Worm (Caenorhabditis elegans) whole organism, young adult: ENCODE data around the gene T28A11.2.

ENCODE experiments used
- B0336.3 ChIP-seq: fragments of 200-800 bp; sonication (Bioruptor generic); IDR thresholded peaks from 2 replicates; pipeline ENCODE4 v1.3.6; 2022; ENCODE audit warnings: missing genetic modification characterization, missing compliant biosample characterization
- F10E7.11 ChIP-seq: sonication (generic microtip); optimal IDR thresholded peaks from 2 replicates; lab custom pipeline; 2017; ENCODE audit warnings: mild to moderate bottlenecking, missing genetic modification characterization, moderate library complexity, missing compliant biosample characterization
- F23B12.7 ChIP-seq: sonication (generic microtip); optimal IDR thresholded peaks from 2 replicates; lab custom pipeline; 2017; ENCODE audit warnings: missing genetic modification characterization, mild to moderate bottlenecking, missing compliant biosample characterization, antibody characterized with exemption, moderate library complexity; ENCODE audit not compliant: insufficient read depth
- F49E8.2 ChIP-seq: sonication (generic microtip); optimal IDR thresholded peaks from 3 replicates; lab custom pipeline; 2017; ENCODE audit warnings: missing genetic modification characterization, mild to moderate bottlenecking, missing compliant biosample characterization, antibody characterized with exemption, moderate library complexity; ENCODE audit not compliant: insufficient read depth
- F55B11.4 ChIP-seq: sonication (generic microtip); optimal IDR thresholded peaks from 2 replicates; lab custom pipeline; 2016; ENCODE audit warnings: missing compliant biosample characterization, missing genetic modification characterization, borderline replicate concordance; ENCODE audit not compliant: insufficient read depth
- F57A8.1 ChIP-seq: fragments of 200-800 bp; sonication (Bioruptor generic); optimal IDR thresholded peaks from 2 replicates; lab custom pipeline; 2018; ENCODE audit warnings: mild to moderate bottlenecking, missing genetic modification characterization, moderate library complexity, missing compliant biosample characterization
- K11D2.4 ChIP-seq: fragments of 200-800 bp; sonication (Bioruptor generic); IDR thresholded peaks from 2 replicates; pipeline ENCODE4 v1.3.6; 2022; ENCODE audit warnings: missing genetic modification reagents, missing genetic modification characterization, missing compliant biosample characterization
- T07F8.4 ChIP-seq: sonication (generic microtip); optimal IDR thresholded peaks from 2 replicates; lab custom pipeline; 2016; ENCODE audit warnings: mild to moderate bottlenecking, missing genetic modification characterization, moderate library complexity, missing compliant biosample characterization
- Y53G8AR.9 ChIP-seq: fragments of 200-800 bp; sonication (Bioruptor generic); conservative IDR thresholded peaks from 2 replicates; pipeline ENCODE4 v1.3.6; 2022; ENCODE audit warnings: missing genetic modification reagents, missing genetic modification characterization, missing compliant biosample characterization
- Y67H2A.10 ChIP-seq: fragments of 200-800 bp; sonication (Bioruptor generic); conservative IDR thresholded peaks from 2 replicates; pipeline ENCODE4 v1.3.6; 2022; ENCODE audit warnings: missing genetic modification reagents, missing genetic modification characterization, missing compliant biosample characterization
- Y79H2A.3 ChIP-seq: fragments of 200-800 bp; sonication (Bioruptor generic); conservative IDR thresholded peaks from 2 replicates; pipeline ENCODE4 v1.3.6; 2022; ENCODE audit warnings: missing genetic modification reagents, missing genetic modification characterization, missing compliant biosample characterization
- aptf-2 ChIP-seq: fragments of 200-800 bp; sonication (Bioruptor generic); conservative IDR thresholded peaks from 2 replicates; pipeline ENCODE4 v1.3.6; 2022; ENCODE audit warnings: missing genetic modification reagents, missing genetic modification characterization, missing compliant biosample characterization
- attf-3 ChIP-seq: fragments of 200-800 bp; sonication (Bioruptor generic); conservative IDR thresholded peaks from 2 replicates; pipeline ENCODE4 v1.3.6; 2022; ENCODE audit warnings: missing genetic modification reagents, missing genetic modification characterization, missing compliant biosample characterization
- attf-6 ChIP-seq: fragments of 200-800 bp; sonication (Bioruptor generic); IDR thresholded peaks from 2 replicates; pipeline ENCODE4 v1.3.6; 2022; ENCODE audit warnings: missing genetic modification reagents, missing genetic modification characterization, missing compliant biosample characterization
- bed-1 ChIP-seq: fragments of 200-800 bp; sonication (Bioruptor generic); IDR thresholded peaks from 2 replicates; pipeline ENCODE4 v1.3.6; 2022; ENCODE audit warnings: missing genetic modification reagents, missing genetic modification characterization, missing compliant biosample characterization
- ceh-100 ChIP-seq: fragments of 200-800 bp; sonication (Bioruptor generic); IDR thresholded peaks from 2 replicates; pipeline ENCODE4 v1.3.6; 2022; ENCODE audit warnings: missing genetic modification reagents, missing genetic modification characterization, missing compliant biosample characterization
- chd-7 ChIP-seq: sonication (generic microtip); optimal IDR thresholded peaks from 2 replicates; lab custom pipeline; 2016; ENCODE audit warnings: mild to moderate bottlenecking, missing genetic modification characterization, moderate library complexity, missing compliant biosample characterization
- dox-1 ChIP-seq: fragments of 200-800 bp; sonication (Bioruptor generic); IDR thresholded peaks from 2 replicates; pipeline ENCODE4 v1.3.6; 2022; ENCODE audit warnings: missing genetic modification reagents, missing genetic modification characterization, missing compliant biosample characterization
- egl-18 ChIP-seq: fragments of 200-800 bp; sonication (Bioruptor generic); IDR thresholded peaks from 2 replicates; pipeline ENCODE4 v1.3.6; 2022; ENCODE audit warnings: missing genetic modification reagents, missing genetic modification characterization, missing compliant biosample characterization
- hlh-12 ChIP-seq: sonication (generic microtip); optimal IDR thresholded peaks from 2 replicates; lab custom pipeline; 2016; ENCODE audit warnings: missing genetic modification characterization, missing compliant biosample characterization
- hmg-20 ChIP-seq: fragments of 200-800 bp; sonication (Bioruptor generic); IDR thresholded peaks from 2 replicates; pipeline ENCODE4 v1.3.6; 2022; ENCODE audit warnings: missing genetic modification reagents, missing genetic modification characterization, missing compliant biosample characterization
- lag-1 ChIP-seq: fragments of 200-800 bp; sonication (Bioruptor generic); IDR thresholded peaks from 2 replicates; pipeline ENCODE4 v1.3.6; 2022; ENCODE audit warnings: missing genetic modification reagents, missing genetic modification characterization, missing compliant biosample characterization
- let-526 ChIP-seq: fragments of 200-800 bp; sonication (Bioruptor generic); IDR thresholded peaks from 2 replicates; pipeline ENCODE4 v1.3.6; 2022; ENCODE audit warnings: missing genetic modification reagents, missing genetic modification characterization, missing compliant biosample characterization
- let-607 ChIP-seq, 2 experiments: fragments of 200-800 bp in 1 of 2; sonication (Bioruptor generic) in 1 of 2; sonication (generic microtip) in 1 of 2; optimal IDR thresholded peaks; 2 replicates each; lab custom pipeline; 2016 to 2018; ENCODE audit warnings: mild to moderate bottlenecking in 2 of 2, missing compliant biosample characterization in 2 of 2, missing genetic modification characterization in 2 of 2, moderate library complexity in 2 of 2, missing genotype in 1 of 2
- lsy-27 ChIP-seq: sonication (generic microtip); optimal IDR thresholded peaks from 2 replicates; lab custom pipeline; 2017; ENCODE audit warnings: missing genetic modification characterization, mild to moderate bottlenecking, missing compliant biosample characterization, antibody characterized with exemption, missing genotype, borderline replicate concordance; ENCODE audit not compliant: insufficient read depth
- madf-3 ChIP-seq: fragments of 200-800 bp; sonication (Bioruptor generic); IDR thresholded peaks from 2 replicates; pipeline ENCODE4 v1.3.6; 2022; ENCODE audit warnings: missing genetic modification reagents, missing genetic modification characterization, missing compliant biosample characterization
- madf-8 ChIP-seq: fragments of 200-800 bp; sonication (Bioruptor generic); conservative IDR thresholded peaks from 2 replicates; pipeline ENCODE4 v1.3.6; 2022; ENCODE audit warnings: missing genetic modification reagents, missing genetic modification characterization, missing compliant biosample characterization
- mcd-1 ChIP-seq: fragments of 200-800 bp; sonication (Bioruptor generic); IDR thresholded peaks from 2 replicates; pipeline ENCODE4 v1.3.6; 2022; ENCODE audit warnings: missing genetic modification reagents, missing genetic modification characterization, missing compliant biosample characterization
- mxl-1 ChIP-seq: sonication (generic microtip); optimal IDR thresholded peaks from 2 replicates; lab custom pipeline; 2016; ENCODE audit warnings: missing genetic modification characterization, missing compliant biosample characterization
- nfyb-1 ChIP-seq: fragments of 200-800 bp; sonication (Bioruptor generic); IDR thresholded peaks from 2 replicates; pipeline ENCODE4 v1.3.6; 2022; ENCODE audit warnings: missing genetic modification reagents, missing genetic modification characterization, missing compliant biosample characterization
- nhr-120 ChIP-seq: fragments of 200-800 bp; sonication (Bioruptor generic); IDR thresholded peaks from 2 replicates; pipeline ENCODE4 v1.3.6; 2022; ENCODE audit warnings: missing genetic modification characterization, missing compliant biosample characterization
- nhr-80 ChIP-seq: sonication (generic microtip); optimal IDR thresholded peaks from 2 replicates; lab custom pipeline; 2016; ENCODE audit warnings: missing genetic modification characterization, missing compliant biosample characterization
- rec-8 ChIP-seq, 2 experiments: sonication (generic microtip); optimal IDR thresholded peaks; 2 replicates each; lab custom pipeline; 2016; ENCODE audit warnings: mild to moderate bottlenecking in 2 of 2, missing genetic modification characterization in 2 of 2, missing genetic modification reagents in 2 of 2, missing genotype in 2 of 2, missing biosample characterization in 1 of 2, missing compliant biosample characterization in 1 of 2, moderate library complexity in 1 of 2
- repo-1 ChIP-seq: sonication (generic microtip); optimal IDR thresholded peaks from 2 replicates; lab custom pipeline; 2017; ENCODE audit warnings: mild to moderate bottlenecking, missing genetic modification characterization, missing compliant biosample characterization
- snpc-3.4 ChIP-seq: sonication (generic microtip); optimal IDR thresholded peaks from 2 replicates; lab custom pipeline; 2017; ENCODE audit warnings: missing genetic modification characterization, mild to moderate bottlenecking, missing compliant biosample characterization, antibody characterized with exemption, moderate library complexity, missing genotype, missing genetic modification reagents
- tlf-1 ChIP-seq: fragments of 200-800 bp; sonication (Bioruptor generic); optimal IDR thresholded peaks from 2 replicates; lab custom pipeline; 2018; ENCODE audit warnings: mild to moderate bottlenecking, missing genetic modification characterization, missing compliant biosample characterization
- ztf-18 ChIP-seq: sonication (generic microtip); optimal IDR thresholded peaks from 2 replicates; lab custom pipeline; 2016; ENCODE audit warnings: missing genotype, mild to moderate bottlenecking, missing genetic modification characterization, missing compliant biosample characterization
- ztf-22 ChIP-seq: fragments of 200-800 bp; sonication (Bioruptor generic); optimal IDR thresholded peaks from 2 replicates; lab custom pipeline; 2018; ENCODE audit warnings: mild to moderate bottlenecking, missing genetic modification characterization, moderate library complexity, missing compliant biosample characterization
- ztf-25 ChIP-seq: fragments of 200-800 bp; sonication (Bioruptor generic); IDR thresholded peaks from 2 replicates; pipeline ENCODE4 v1.3.6; 2022; ENCODE audit warnings: missing genetic modification reagents, missing genetic modification characterization, missing compliant biosample characterization
- ztf-28 ChIP-seq: fragments of 200-800 bp; sonication (Bioruptor generic); IDR thresholded peaks from 2 replicates; pipeline ENCODE4 v1.3.6; 2022; ENCODE audit warnings: missing genetic modification reagents, missing genetic modification characterization, missing compliant biosample characterization
- ztf-3 ChIP-seq: fragments of 200-800 bp; sonication (Bioruptor generic); optimal IDR thresholded peaks from 2 replicates; lab custom pipeline; 2018; ENCODE audit warnings: mild to moderate bottlenecking, missing genetic modification characterization, missing compliant biosample characterization

Gene T28A11.2

ce11 chrV:3299437-3299836 is 19.3 kb downstream of the T28A11.2 start:
- 0 out of 2 replicates have a peak, but pooled peaks have one; percentile 36 for TF ChIP-seq ztf-25 (GFP tag; lab: Robert Waterston, UW)
- 0 out of 2 replicates have a peak, but pooled peaks have one; percentile 22 for TF ChIP-seq let-526 (GFP tag; lab: Robert Waterston, UW)
- peak; percentile 66; the same call in 1 of the 2 replicates for TF ChIP-seq egl-18 (GFP tag; lab: Robert Waterston, UW)
- no peak for TF ChIP-seq ztf-28
- TF ChIP-seq Y53G8AR.9 (GFP tag; lab: Robert Waterston, UW): no peak
- TF ChIP-seq madf-3 (GFP tag; lab: Robert Waterston, UW): no peak

- TF ChIP-seq lag-1 (GFP tag; lab: Robert Waterston, UW): no peak
- TF ChIP-seq F23B12.7 (tag; lab: Kevin White, UChicago): no peak
- TF ChIP-seq F55B11.4 (tag; lab: Kevin White, UChicago): no peak
- TF ChIP-seq mcd-1: no peak
- no peak for TF ChIP-seq F57A8.1 (GFP tag; lab: Kevin White, UChicago)
- TF ChIP-seq ztf-18: no peak
- no peak for TF ChIP-seq attf-6
Observed at ce11 chrV:3301898-3302297, 21.7 kb downstream of the T28A11.2 start, which contains the start of gene srbc-1. Gene srbc-1 (minus strand): TSS chrV:3301998.

- TF ChIP-seq repo-1 (no peak), hmg-20 (GFP tag; lab: Robert Waterston, UW) (no peak), madf-8 (GFP tag; lab: Robert Waterston, UW) (no peak), B0336.3 (no peak), ztf-18 (no peak), Y79H2A.3 (no peak), Y67H2A.10 (GFP tag; lab: Robert Waterston, UW) (no peak), rec-8 (tag; optimal IDR thresholded peaks at IDR 0.05; lab: Kevin White, UChicago) (no peak), attf-6 (no peak), chd-7 (tag; lab: Kevin White, UChicago) (no peak), T07F8.4 (tag; lab: Kevin White, UChicago) (no peak), aptf-2 (GFP tag; lab: Robert Waterston, UW) (no peak), tlf-1 (no peak)
Observed at ce11 chrV:3308169-3308568, 28.0 kb downstream of the T28A11.2 start, which contains the start of gene srbc-3. Gene srbc-3 (plus strand): TSS chrV:3308469.

ce11 chrV:3312067-3312666 is 32.0 kb downstream of the T28A11.2 start, which contains the start of gene arrd-18:
Gene arrd-18 (minus strand): TSS chrV:3312117.
- TF ChIP-seq nfyb-1 (GFP tag; lab: Robert Waterston, UW) (peak; percentile 72; the same call in 1 of the 2 replicates), dox-1 (GFP tag; lab: Robert Waterston, UW) (peak; percentile 86), T07F8.4 (tag; lab: Kevin White, UChicago) (no peak), let-607 (tag; optimal IDR thresholded peaks at IDR 0.05; lab: Kevin White, UChicago) (no peak), ztf-3 (GFP tag; lab: Kevin White, UChicago) (no peak), lsy-27 (no peak), nhr-80 (tag; lab: Kevin White, UChicago) (peak; percentile 56), K11D2.4 (GFP tag; lab: Robert Waterston, UW) (no peak), snpc-3.4 (no peak), F55B11.4 (tag; lab: Kevin White, UChicago) (no peak), bed-1 (GFP tag; lab: Robert Waterston, UW) (no peak), F49E8.2 (tag; lab: Kevin White, UChicago) (no peak), F10E7.11 (no peak), repo-1 (no peak), hlh-12 (tag; lab: Kevin White, UChicago) (no peak), attf-3 (GFP tag; lab: Robert Waterston, UW) (no peak), ztf-22 (GFP tag; lab: Kevin White, UChicago) (no peak), nhr-120 (GFP tag; lab: Robert Waterston, UW) (no peak), F57A8.1 (GFP tag; lab: Kevin White, UChicago) (no peak), mcd-1 (no peak), mxl-1 (no peak), madf-8 (GFP tag; lab: Robert Waterston, UW) (no peak), ceh-100 (GFP tag; lab: Robert Waterston, UW) (no peak)
